Worm (Caenorhabditis elegans) whole organism, mixed stage, embryonic: ENCODE results near the gene srx-122.

Source experiments
- M03D4.4 ChIP-seq: sonication (generic microtip); optimal IDR thresholded peaks from 2 replicates; lab custom pipeline; 2017; ENCODE audit warnings: mild to moderate bottlenecking, missing genetic modification characterization, missing compliant biosample characterization
- bed-3 ChIP-seq: fragments of 200-800 bp; sonication (Bioruptor generic); optimal IDR thresholded peaks from 3 replicates; lab custom pipeline; 2018; ENCODE audit warnings: mild to moderate bottlenecking, missing genetic modification characterization, moderate library complexity, missing compliant biosample characterization
- blmp-1 ChIP-seq: fragments of 150-350 bp; optimal IDR thresholded peaks from 2 replicates; lab custom pipeline; 2014; ENCODE audit warnings: missing biosample characterization, missing genetic modification characterization
- ceh-39 ChIP-seq: fragments of 150-350 bp; optimal IDR thresholded peaks from 2 replicates; lab custom pipeline; 2014; ENCODE audit warnings: missing biosample characterization, missing genetic modification characterization
- ceh-43 ChIP-seq: fragments of 200-800 bp; sonication (Bioruptor generic); optimal IDR thresholded peaks from 2 replicates; lab custom pipeline; 2018; ENCODE audit warnings: mild to moderate bottlenecking, missing genetic modification characterization, moderate library complexity, missing compliant biosample characterization
- ceh-83 ChIP-seq: fragments of 200-800 bp; sonication (Bioruptor generic); optimal IDR thresholded peaks from 2 replicates; lab custom pipeline; 2018; ENCODE audit warnings: mild to moderate bottlenecking, missing genetic modification characterization, missing compliant biosample characterization
- ces-1 ChIP-seq: fragments of 150-350 bp; optimal IDR thresholded peaks from 2 replicates; lab custom pipeline; 2014; ENCODE audit warnings: missing biosample characterization, missing genetic modification reagents, missing genetic modification characterization
- cnd-1 ChIP-seq: fragments of 200-800 bp; sonication (Bioruptor generic); optimal IDR thresholded peaks from 2 replicates; lab custom pipeline; 2018; ENCODE audit warnings: mild to moderate bottlenecking, missing genetic modification characterization, missing compliant biosample characterization
- elt-1 ChIP-seq: sonication (generic microtip); optimal IDR thresholded peaks from 2 replicates; lab custom pipeline; 2017; ENCODE audit warnings: missing genetic modification characterization, mild to moderate bottlenecking, missing compliant biosample characterization, antibody characterized with exemption, moderate library complexity, borderline replicate concordance; ENCODE audit not compliant: insufficient read depth
- elt-3 ChIP-seq: fragments of 150-350 bp; optimal IDR thresholded peaks from 2 replicates; lab custom pipeline; 2014; ENCODE audit warnings: missing biosample characterization, missing genetic modification characterization
- flh-1 ChIP-seq: fragments of 200-800 bp; sonication (Bioruptor generic); optimal IDR thresholded peaks from 2 replicates; lab custom pipeline; 2018; ENCODE audit warnings: mild to moderate bottlenecking, missing genetic modification characterization, moderate library complexity, missing compliant biosample characterization
- ham-2 ChIP-seq: fragments of 200-800 bp; sonication (Bioruptor generic); optimal IDR thresholded peaks from 2 replicates; lab custom pipeline; 2018; ENCODE audit warnings: mild to moderate bottlenecking, missing genetic modification characterization, missing compliant biosample characterization
- hlh-1 ChIP-seq: fragments of 150-350 bp; optimal IDR thresholded peaks from 2 replicates; lab custom pipeline; 2014; ENCODE audit warnings: missing biosample characterization, missing genetic modification reagents, missing genetic modification characterization
- lin-13 ChIP-seq: fragments of 150-350 bp; optimal IDR thresholded peaks from 2 replicates; lab custom pipeline; 2014; ENCODE audit warnings: missing biosample characterization, missing genetic modification characterization
- lin-32 ChIP-seq: fragments of 200-800 bp; sonication (Bioruptor generic); optimal IDR thresholded peaks from 2 replicates; lab custom pipeline; 2018; ENCODE audit warnings: mild to moderate bottlenecking, missing genetic modification characterization, missing compliant biosample characterization
- lsy-2 ChIP-seq: fragments of 150-350 bp; optimal IDR thresholded peaks from 2 replicates; lab custom pipeline; 2014; ENCODE audit warnings: missing biosample characterization, missing genetic modification characterization
- mab-5 ChIP-seq: fragments of 150-350 bp; optimal IDR thresholded peaks from 2 replicates; lab custom pipeline; 2014; ENCODE audit warnings: missing biosample characterization, missing genetic modification characterization
- mep-1 ChIP-seq: fragments of 150-350 bp; optimal IDR thresholded peaks from 2 replicates; lab custom pipeline; 2017; ENCODE audit warnings: missing biosample characterization, missing genetic modification reagents, missing genetic modification characterization, inconsistent platforms
- mls-2 ChIP-seq: sonication (generic microtip); optimal IDR thresholded peaks from 2 replicates; lab custom pipeline; 2016; ENCODE audit warnings: mild to moderate bottlenecking, missing genetic modification characterization, moderate library complexity, missing compliant biosample characterization
- nhr-12 ChIP-seq: fragments of 150-350 bp; optimal IDR thresholded peaks from 2 replicates; lab custom pipeline; 2014; ENCODE audit warnings: missing biosample characterization, missing genetic modification characterization
- nhr-2 ChIP-seq: fragments of 150-350 bp; optimal IDR thresholded peaks from 2 replicates; lab custom pipeline; 2014; ENCODE audit warnings: missing biosample characterization, missing genetic modification characterization
- nhr-237 ChIP-seq: fragments of 150-350 bp; optimal IDR thresholded peaks from 2 replicates; lab custom pipeline; 2014; ENCODE audit warnings: missing biosample characterization, missing genetic modification characterization
- nhr-28 ChIP-seq: fragments of 150-350 bp; optimal IDR thresholded peaks from 2 replicates; lab custom pipeline; 2014; ENCODE audit warnings: missing biosample characterization, missing genetic modification characterization
- nhr-76 ChIP-seq: sonication (generic microtip); optimal IDR thresholded peaks from 2 replicates; lab custom pipeline; 2017; ENCODE audit warnings: missing biosample characterization, missing genetic modification characterization
- pha-4 ChIP-seq: fragments of 150-350 bp; optimal IDR thresholded peaks from 2 replicates; lab custom pipeline; 2018; ENCODE audit warnings: missing biosample characterization, missing genetic modification reagents, missing genetic modification characterization
- sem-2 ChIP-seq: fragments of 200-800 bp; sonication (Bioruptor generic); optimal IDR thresholded peaks from 2 replicates; lab custom pipeline; 2018; ENCODE audit warnings: mild to moderate bottlenecking, missing genetic modification characterization, missing compliant biosample characterization
- snpc-4 ChIP-seq: fragments of 150-350 bp; optimal IDR thresholded peaks from 2 replicates; lab custom pipeline; 2014; ENCODE audit warnings: missing biosample characterization, missing genetic modification characterization
- sptf-1 ChIP-seq: sonication (generic microtip); optimal IDR thresholded peaks from 2 replicates; lab custom pipeline; 2017; ENCODE audit warnings: mild to moderate bottlenecking, missing genetic modification characterization, moderate library complexity, missing compliant biosample characterization
- tbx-8 ChIP-seq: fragments of 200-800 bp; sonication (Bioruptor generic); optimal IDR thresholded peaks from 2 replicates; lab custom pipeline; 2018; ENCODE audit warnings: mild to moderate bottlenecking, missing genetic modification characterization, moderate library complexity, missing compliant biosample characterization
- unc-120 ChIP-seq: sonication (generic microtip); optimal IDR thresholded peaks from 2 replicates; lab custom pipeline; 2017; ENCODE audit warnings: missing genetic modification characterization, missing compliant biosample characterization; ENCODE audit not compliant: poor library complexity, severe bottlenecking
- unc-39 ChIP-seq: fragments of 150-350 bp; optimal IDR thresholded peaks from 2 replicates; lab custom pipeline; 2014; ENCODE audit warnings: missing biosample characterization, missing genetic modification characterization
- unc-62 ChIP-seq: fragments of 150-350 bp; optimal IDR thresholded peaks from 2 replicates; lab custom pipeline; 2014; ENCODE audit warnings: missing biosample characterization, missing genetic modification reagents, missing genetic modification characterization
- zip-8 ChIP-seq: fragments of 150-350 bp; optimal IDR thresholded peaks from 2 replicates; lab custom pipeline; 2014; ENCODE audit warnings: missing biosample characterization, missing genetic modification characterization
- ztf-11 ChIP-seq: fragments of 150-350 bp; optimal IDR thresholded peaks from 2 replicates; lab custom pipeline; 2014; ENCODE audit warnings: missing biosample characterization, missing genetic modification characterization

The srx-122 gene

ce11 chrV:3287330-3287729, 10.3 kb downstream of the srx-122 start, which contains the start of gene F35F10.7:
Gene F35F10.7, minus strand, starts transcription at chrV:3287430.
- TF ChIP-seq nhr-2 (tag; lab: Kevin White, UChicago) (no peak), bed-3 (GFP tag; lab: Kevin White, UChicago) (no peak), lsy-2 (tag; lab: Kevin White, UChicago) (no peak), sptf-1 (tag; lab: Kevin White, UChicago) (no peak), cnd-1 (no peak), pha-4 (tag; lab: Kevin White, UChicago) (no peak), lin-13 (tag; lab: Kevin White, UChicago) (no peak), sem-2 (GFP tag; lab: Kevin White, UChicago) (no peak), M03D4.4 (no peak), nhr-28 (tag; lab: Kevin White, UChicago) (no peak), mab-5 (no peak), elt-3 (tag; lab: Kevin White, UChicago) (no peak), unc-120 (tag; lab: Kevin White, UChicago) (no peak), snpc-4 (tag; lab: Kevin White, UChicago) (no peak), ces-1 (GFP tag; lab: Kevin White, UChicago) (no peak), mep-1 (tag; lab: Kevin White, UChicago) (no peak), nhr-237 (tag; lab: Kevin White, UChicago) (no peak)

DNA sequence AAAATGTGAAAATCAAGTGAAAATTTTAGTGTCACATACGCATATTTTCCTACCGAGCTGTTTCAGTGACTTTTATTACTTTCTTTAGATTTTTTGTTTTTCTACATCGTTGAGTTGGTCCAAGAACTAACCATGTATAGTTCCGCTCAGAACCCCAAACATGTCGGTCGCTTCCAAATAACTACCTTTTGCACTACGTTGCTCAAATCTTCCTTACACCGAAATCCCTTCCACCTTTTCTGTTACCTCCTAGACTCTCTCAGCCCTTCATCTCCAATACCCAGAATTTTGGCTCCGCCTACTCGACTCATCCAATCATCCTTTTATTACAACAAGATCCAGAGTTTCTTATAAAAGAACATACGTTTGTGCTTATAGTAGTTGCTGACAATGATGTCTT, 13.0 kb downstream of the srx-122 start, which contains the start of gene F35F10.5:
TSS of gene F35F10.5 (plus strand) at position 301 of the 400 bp plus-strand sequence.
- no peak for TF ChIP-seq sptf-1 (tag; lab: Kevin White, UChicago)
- TF ChIP-seq elt-1 (tag; lab: Kevin White, UChicago): no peak
- no peak for TF ChIP-seq mep-1 (tag; lab: Kevin White, UChicago)
- no peak for TF ChIP-seq hlh-1
- TF ChIP-seq ceh-83 (GFP tag; lab: Kevin White, UChicago): no peak
- TF ChIP-seq ces-1 (GFP tag; lab: Kevin White, UChicago): no peak
- no peak for TF ChIP-seq lsy-2 (tag; lab: Kevin White, UChicago)
- TF ChIP-seq tbx-8 (GFP tag; lab: Kevin White, UChicago): no peak
- TF ChIP-seq nhr-12 (tag; lab: Kevin White, UChicago): no peak
- TF ChIP-seq cnd-1: no peak
- no peak for TF ChIP-seq zip-8 (tag; lab: Kevin White, UChicago)
- no peak for TF ChIP-seq unc-62 (GFP tag; lab: Kevin White, UChicago)
- no peak for TF ChIP-seq elt-3 (tag; lab: Kevin White, UChicago)

DNA sequence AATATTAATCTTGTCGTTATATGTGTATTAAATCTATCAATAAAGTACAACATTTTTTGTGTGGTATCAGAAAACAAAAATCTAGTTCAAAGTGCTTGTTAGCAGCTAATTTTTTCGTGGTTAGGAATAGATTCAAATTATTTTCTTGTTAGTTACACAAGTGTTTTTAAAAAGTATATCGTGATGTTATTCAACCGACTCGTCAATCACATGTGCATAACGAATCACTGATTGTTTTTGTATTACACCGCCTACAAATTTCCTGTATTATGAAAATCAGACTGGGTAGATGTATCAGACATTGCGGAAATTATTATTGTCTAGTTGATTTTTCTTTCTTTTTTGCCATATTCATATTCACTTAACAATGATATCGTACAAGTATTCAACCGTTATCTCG, 14.7 kb downstream of the srx-122 start, which contains the start of gene str-64:
TSS of gene str-64 (plus strand) at position 301 of the 400 bp plus-strand sequence.
- TF ChIP-seq blmp-1 (tag; lab: Kevin White, UChicago) (no peak), lin-32 (no peak), zip-8 (tag; lab: Kevin White, UChicago) (no peak), nhr-28 (tag; lab: Kevin White, UChicago) (no peak), lin-13 (tag; lab: Kevin White, UChicago) (no peak), cnd-1 (no peak), pha-4 (tag; lab: Kevin White, UChicago) (no peak), elt-3 (tag; lab: Kevin White, UChicago) (no peak), tbx-8 (GFP tag; lab: Kevin White, UChicago) (no peak), flh-1 (no peak), hlh-1 (no peak), ces-1 (GFP tag; lab: Kevin White, UChicago) (no peak), mls-2 (no peak), unc-120 (tag; lab: Kevin White, UChicago) (no peak), ceh-43 (GFP tag; lab: Kevin White, UChicago) (no peak), ceh-39 (no peak), unc-39 (tag; lab: Kevin White, UChicago) (no peak), ztf-11 (tag; lab: Kevin White, UChicago) (no peak), ham-2 (GFP tag; lab: Kevin White, UChicago) (no peak)

DNA sequence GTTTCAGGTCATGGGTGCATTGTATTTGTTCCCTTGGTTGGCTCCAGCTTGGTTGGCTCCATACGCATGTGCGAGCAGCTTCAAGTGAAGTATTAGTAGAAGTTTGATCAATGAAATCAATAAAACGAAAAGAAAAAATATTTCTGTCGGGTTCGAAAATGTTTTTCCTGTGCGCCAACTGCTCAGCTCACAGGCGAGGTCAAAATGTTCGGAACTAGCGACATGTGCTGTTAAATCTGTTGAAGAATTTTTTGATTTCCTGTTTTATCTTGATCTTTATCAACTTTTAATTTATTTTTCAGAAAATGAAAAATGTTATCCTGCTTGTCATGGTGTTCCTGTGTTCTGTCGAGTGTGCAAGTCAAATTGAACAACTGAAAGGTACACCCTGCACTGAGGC, 16.1 kb downstream of the srx-122 start, which contains the start of gene T28A11.25:
TSS of gene T28A11.25 (plus strand) at position 301 of the 400 bp plus-strand sequence.
- TF ChIP-seq ham-2 (GFP tag; lab: Kevin White, UChicago) (no peak), snpc-4 (tag; lab: Kevin White, UChicago) (no peak), pha-4 (tag; lab: Kevin White, UChicago) (no peak), sptf-1 (tag; lab: Kevin White, UChicago) (no peak), nhr-12 (tag; lab: Kevin White, UChicago) (no peak), ztf-11 (tag; lab: Kevin White, UChicago) (no peak), mep-1 (tag; lab: Kevin White, UChicago) (no peak), ceh-43 (GFP tag; lab: Kevin White, UChicago) (no peak), hlh-1 (no peak), mab-5 (no peak), zip-8 (tag; lab: Kevin White, UChicago) (no peak), mls-2 (no peak), nhr-28 (tag; lab: Kevin White, UChicago) (no peak), blmp-1 (tag; lab: Kevin White, UChicago) (no peak), ceh-39 (no peak), nhr-76 (tag; lab: Kevin White, UChicago) (no peak), nhr-237 (tag; lab: Kevin White, UChicago) (no peak), unc-39 (tag; lab: Kevin White, UChicago) (no peak)
- TF ChIP-seq, all 35 proteins: peak for 0
